Fruit fly (Drosophila melanogaster): ENCODE results near the gene trp.

- TF ChIP-seq usp (GFP tag; optimal IDR thresholded peaks at IDR 0.05) = no peak
- no peak for TF ChIP-seq CG8478 (optimal IDR thresholded peaks at IDR 0.05)
- TF ChIP-seq psq (optimal IDR thresholded peaks at IDR 0.05) = no peak
- TF ChIP-seq Dll (optimal IDR thresholded peaks at IDR 0.05) = no peak
These were observed 6.9 kb upstream of the trp start, which contains the start of gene CG15522 for dm6 chr3R:29926955-29927354.
